Worm (Caenorhabditis elegans) whole organism, mixed stage, embryonic: ENCODE measurements around the gene gegf-1.

Experiments
- nhr-76 ChIP-seq: sonication (generic microtip); optimal IDR thresholded peaks from 2 replicates; lab custom pipeline; 2017; ENCODE audit warnings: missing biosample characterization, missing genetic modification characterization
- pha-4 ChIP-seq: fragments of 150-350 bp; optimal IDR thresholded peaks from 2 replicates; lab custom pipeline; 2018; ENCODE audit warnings: missing biosample characterization, missing genetic modification reagents, missing genetic modification characterization
- tbx-8 ChIP-seq: fragments of 200-800 bp; sonication (Bioruptor generic); optimal IDR thresholded peaks from 2 replicates; lab custom pipeline; 2018; ENCODE audit warnings: mild to moderate bottlenecking, missing genetic modification characterization, moderate library complexity, missing compliant biosample characterization
- unc-39 ChIP-seq: fragments of 150-350 bp; optimal IDR thresholded peaks from 2 replicates; lab custom pipeline; 2014; ENCODE audit warnings: missing biosample characterization, missing genetic modification characterization
- unc-62 ChIP-seq: fragments of 150-350 bp; optimal IDR thresholded peaks from 2 replicates; lab custom pipeline; 2014; ENCODE audit warnings: missing biosample characterization, missing genetic modification reagents, missing genetic modification characterization
- ztf-11 ChIP-seq: fragments of 150-350 bp; optimal IDR thresholded peaks from 2 replicates; lab custom pipeline; 2014; ENCODE audit warnings: missing biosample characterization, missing genetic modification characterization

ce11 chrIV:171036-171435, 13.3 kb upstream of the gegf-1 start:
- TF ChIP-seq pha-4 (tag; lab: Kevin White, UChicago) (no peak), nhr-76 (tag; lab: Kevin White, UChicago) (no peak), ztf-11 (tag; lab: Kevin White, UChicago) (no peak), unc-62 (GFP tag; lab: Kevin White, UChicago) (no peak), tbx-8 (GFP tag; lab: Kevin White, UChicago) (no peak), unc-39 (tag; lab: Kevin White, UChicago) (no peak)
